Fruit fly (Drosophila melanogaster): ENCODE measurements around the gene CG5418.

The CG5418 gene

dm6 chr2L:12448082-12448621 lies 4.9 kb downstream of the CG5418 start, which contains the start of the genes CG5421 and Oatp33Eb (continued):
- TF ChIP-seq Optix (GFP tag; IDR thresholded peaks at IDR 0.05) = no peak
- TF ChIP-seq CG10654 (GFP tag; optimal IDR thresholded peaks at IDR 0.05) = no peak
- no peak for TF ChIP-seq CG9932 (GFP tag; IDR thresholded peaks at IDR 0.05)
- no peak for TF ChIP-seq Myb (GFP tag; optimal IDR thresholded peaks at IDR 0.05)
- TF ChIP-seq abd-A (tag; optimal IDR thresholded peaks at IDR 0.05) = no peak
- TF ChIP-seq CG30431 (GFP tag; optimal IDR thresholded peaks at IDR 0.05) = no peak
- no peak for TF ChIP-seq CG3847 (GFP tag; IDR thresholded peaks at IDR 0.05)
- TF ChIP-seq Rx (GFP tag; IDR thresholded peaks at IDR 0.05) = no peak
- no peak for TF ChIP-seq H2.0 (GFP tag; IDR thresholded peaks at IDR 0.05)
- TF ChIP-seq GATAe (GFP tag; conservative IDR thresholded peaks at IDR 0.05) = peak; percentile 55; the same call in 1 of the 2 replicates
- no peak for TF ChIP-seq CG10321 (GFP tag; IDR thresholded peaks at IDR 0.05)
- no peak for TF ChIP-seq CG7987 (GFP tag; optimal IDR thresholded peaks at IDR 0.05)
- no peak for TF ChIP-seq CG1024 (GFP tag; IDR thresholded peaks at IDR 0.05)
- peak; percentile 50 for TF ChIP-seq mirr (GFP tag; optimal IDR thresholded peaks at IDR 0.05)
- peak; percentile 34 for TF ChIP-seq exex (tag; optimal IDR thresholded peaks at IDR 0.05)
- TF ChIP-seq eyg (GFP tag; optimal IDR thresholded peaks at IDR 0.05) = no peak
- TF ChIP-seq CG11504 (tag; optimal IDR thresholded peaks at IDR 0.05) = peak; percentile 99
- no peak for TF ChIP-seq Hr39 (optimal IDR thresholded peaks at IDR 0.05)
- TF ChIP-seq TFAM (GFP tag; optimal IDR thresholded peaks at IDR 0.05) = no peak
- TF ChIP-seq CG31365 (tag; optimal IDR thresholded peaks at IDR 0.05) = no peak
- no peak for TF ChIP-seq CG12391 (tag; optimal IDR thresholded peaks at IDR 0.05)
- no peak for TF ChIP-seq Camta (GFP tag; optimal IDR thresholded peaks at IDR 0.05)
- no peak for TF ChIP-seq CG10267 (tag; optimal IDR thresholded peaks at IDR 0.05)
- no peak for TF ChIP-seq CoRest (tag; optimal IDR thresholded peaks at IDR 0.05)
- TF ChIP-seq lbe (GFP tag; optimal IDR thresholded peaks at IDR 0.05) = peak; percentile 35
- no peak for TF ChIP-seq CG30020 (tag; optimal IDR thresholded peaks at IDR 0.05)
- TF ChIP-seq CG4328 (GFP tag; optimal IDR thresholded peaks at IDR 0.05) = no peak
- peak in 1 of 2 experiments; percentile 2 for TF ChIP-seq Trl (optimal IDR thresholded peaks at IDR 0.05)
- no peak for TF ChIP-seq Trl (GFP tag; optimal IDR thresholded peaks at IDR 0.05)
- TF ChIP-seq CG17912 (GFP tag; optimal IDR thresholded peaks at IDR 0.05) = no peak
- no peak for TF ChIP-seq CG11560 (tag; IDR thresholded peaks at IDR 0.05)
- no peak for TF ChIP-seq CG15696 (tag; optimal IDR thresholded peaks at IDR 0.05)
- no peak for TF ChIP-seq CG7271 (tag; optimal IDR thresholded peaks at IDR 0.05)
- TF ChIP-seq Tbp (GFP tag; optimal IDR thresholded peaks at IDR 0.05) = no peak
- no peak for TF ChIP-seq CG34224 (GFP tag; IDR thresholded peaks at IDR 0.05; ENCODE audit: partially characterized antibody)
- no peak for TF ChIP-seq kni (GFP tag; optimal IDR thresholded peaks at IDR 0.05)
- TF ChIP-seq prd (optimal IDR thresholded peaks at IDR 0.05) = no peak
- no peak for TF ChIP-seq prd (GFP tag; IDR thresholded peaks at IDR 0.05)
- TF ChIP-seq hbn (GFP tag; IDR thresholded peaks at IDR 0.05; ENCODE audit: partially characterized antibody) = no peak
- TF ChIP-seq CG1792 (GFP tag; optimal IDR thresholded peaks at IDR 0.05) = no peak
- TF ChIP-seq CG33557 (GFP tag; optimal IDR thresholded peaks at IDR 0.05) = no peak
- no peak for TF ChIP-seq CG17829 (tag; optimal IDR thresholded peaks at IDR 0.05)
- TF ChIP-seq en (GFP tag; optimal IDR thresholded peaks at IDR 0.05) = no peak
- TF ChIP-seq ems (GFP tag; optimal IDR thresholded peaks at IDR 0.05) = no peak
- TF ChIP-seq da (GFP tag; optimal IDR thresholded peaks at IDR 0.05) = no peak
- no peak for TF ChIP-seq NC2β (GFP tag; optimal IDR thresholded peaks at IDR 0.05)
- TF ChIP-seq Meics (GFP tag; optimal IDR thresholded peaks at IDR 0.05) = no peak
- TF ChIP-seq Xrp1 (GFP tag; IDR thresholded peaks at IDR 0.05) = no peak
- no peak for TF ChIP-seq CG16813 (GFP tag; IDR thresholded peaks at IDR 0.05; ENCODE audit: partially characterized antibody)
- TF ChIP-seq repo (GFP tag; optimal IDR thresholded peaks at IDR 0.05) = no peak
- no peak for TF ChIP-seq peb (GFP tag; IDR thresholded peaks at IDR 0.05)
- TF ChIP-seq CG11456 (GFP tag; IDR thresholded peaks at IDR 0.05) = no peak
- TF ChIP-seq Abd-B (GFP tag; optimal IDR thresholded peaks at IDR 0.05) = no peak
